Fruit fly (Drosophila melanogaster) whole organism, prepupa: ENCODE measurements around the gene Tmx3.

ENCODE experiments used
- CG15336 ChIP-seq: fragments of 200-800 bp; sonication (Bioruptor generic); IDR thresholded peaks from 2 replicates; pipeline ENCODE4 v1.3.6; 2022; ENCODE audit warnings: missing biosample characterization, missing genetic modification characterization
- CG31627 ChIP-seq: fragments of 200-800 bp; sonication (Bioruptor generic); optimal IDR thresholded peaks from 3 replicates; lab custom pipeline; 2016; ENCODE audit warnings: missing biosample characterization, missing genetic modification characterization
- CG6808 ChIP-seq: fragments of 200-800 bp; sonication (Bioruptor generic); optimal IDR thresholded peaks from 3 replicates; lab custom pipeline; 2017; ENCODE audit warnings: missing biosample characterization, missing genetic modification characterization, mild to moderate bottlenecking, moderate library complexity, missing genetic modification reagents
- CG8119 ChIP-seq: fragments of 200-800 bp; sonication (Bioruptor generic); IDR thresholded peaks from 3 replicates; pipeline ENCODE4 v1.3.6; 2022; ENCODE audit warnings: missing biosample characterization, missing genetic modification characterization
- Ets96B ChIP-seq: fragments of 200-800 bp; optimal IDR thresholded peaks from 2 replicates; lab custom pipeline; 2019; ENCODE audit warnings: missing biosample characterization, mild to moderate bottlenecking, missing genetic modification characterization, moderate library complexity
- Gug ChIP-seq: fragments of 200-800 bp; sonication (Bioruptor generic); IDR thresholded peaks from 2 replicates; pipeline ENCODE4 v1.3.6; 2022; ENCODE audit warnings: missing biosample characterization, missing genetic modification characterization
- Hr4 ChIP-seq: fragments of 200-800 bp; sonication (Bioruptor generic); optimal IDR thresholded peaks from 3 replicates; lab custom pipeline; 2016; ENCODE audit warnings: missing biosample characterization, missing genetic modification characterization
- Lpt ChIP-seq: fragments of 200-800 bp; sonication (Bioruptor generic); optimal IDR thresholded peaks from 3 replicates; lab custom pipeline; 2016; ENCODE audit warnings: missing biosample characterization, missing genetic modification characterization
- Smox ChIP-seq: fragments of 200-800 bp; sonication (Bioruptor generic); optimal IDR thresholded peaks from 3 replicates; lab custom pipeline; 2016; ENCODE audit warnings: missing biosample characterization, missing genetic modification characterization
- Sox102F ChIP-seq: fragments of 200-800 bp; sonication (Bioruptor generic); optimal IDR thresholded peaks from 2 replicates; lab custom pipeline; 2016; ENCODE audit warnings: missing biosample characterization, mild to moderate bottlenecking, missing genetic modification characterization
- Sox15 ChIP-seq: fragments of 200-800 bp; sonication (Bioruptor generic); optimal IDR thresholded peaks from 3 replicates; lab custom pipeline; 2016; ENCODE audit warnings: missing biosample characterization, missing genetic modification characterization
- dac ChIP-seq: fragments of 200-800 bp; sonication (Bioruptor generic); optimal IDR thresholded peaks from 2 replicates; lab custom pipeline; 2017; ENCODE audit warnings: missing biosample characterization, mild to moderate bottlenecking, missing genetic modification characterization
- spab ChIP-seq: fragments of 200-800 bp; sonication (Bioruptor generic); optimal IDR thresholded peaks from 2 replicates; lab custom pipeline; 2017; ENCODE audit warnings: missing biosample characterization, mild to moderate bottlenecking, missing genetic modification characterization, missing genetic modification reagents

DNA sequence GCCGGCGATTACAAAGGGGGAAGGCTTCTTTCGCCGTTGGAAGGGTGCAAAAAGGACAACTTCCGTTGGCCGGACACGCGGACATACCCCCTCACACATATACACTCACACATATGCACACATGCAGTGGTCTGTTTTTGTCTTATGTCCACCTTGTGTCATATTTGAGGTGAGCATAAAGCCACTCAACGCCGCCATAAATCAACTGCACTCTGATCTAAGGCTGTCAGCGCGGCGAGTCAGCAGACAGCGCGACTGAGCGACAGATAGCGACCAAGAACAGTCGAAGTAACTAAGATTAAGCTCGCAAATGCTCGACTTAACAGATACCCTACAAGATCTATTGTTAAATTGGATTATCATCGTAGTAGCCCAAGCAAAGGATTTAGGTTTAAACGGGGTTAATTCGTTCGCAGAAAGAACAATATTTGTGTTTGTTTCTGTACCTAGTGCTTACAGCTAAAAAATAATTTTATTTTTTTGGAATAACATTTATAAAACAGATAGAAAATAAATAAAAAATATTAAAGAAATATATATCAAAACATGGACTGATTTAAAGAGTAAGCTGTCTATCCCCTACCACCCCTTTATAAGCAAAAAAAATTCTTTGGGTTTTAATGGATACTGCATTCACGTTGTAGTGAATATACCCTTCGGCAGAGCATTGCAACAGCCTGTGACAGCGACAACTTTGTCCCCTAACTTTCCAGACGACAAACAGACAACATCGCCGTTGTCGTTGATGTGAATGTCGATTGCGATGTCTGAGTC lies 19.9 kb upstream of the Tmx3 start:
- TF ChIP-seq dac (GFP tag; lab: Kevin White, UChicago) (no peak), Ets96B (peak; percentile 28), CG6808 (GFP tag; lab: Kevin White, UChicago) (peak; percentile 14), Sox102F (GFP tag; lab: Kevin White, UChicago) (peak; percentile 21), CG31627 (GFP tag; lab: Kevin White, UChicago) (peak; percentile 13), Smox (GFP tag; lab: Kevin White, UChicago) (no peak), Hr4 (GFP tag; lab: Kevin White, UChicago) (no peak), spab (GFP tag; lab: Kevin White, UChicago) (no peak), Sox15 (GFP tag; lab: Kevin White, UChicago) (peak; percentile 14), Gug (GFP tag; lab: Robert Waterston, UW) (no peak), CG15336 (GFP tag; lab: Robert Waterston, UW) (no peak), CG8119 (GFP tag; lab: Robert Waterston, UW) (no peak), Lpt (no peak)
